Worm (Caenorhabditis elegans) whole organism, L4 larva: ENCODE data around the gene Y47D7A.15.

Source experiments
- Y75B8A.6 ChIP-seq: fragments of 200-800 bp; sonication (Bioruptor generic); IDR thresholded peaks from 2 replicates; pipeline ENCODE4 v1.3.6; 2022; ENCODE audit warnings: missing genetic modification reagents, missing genetic modification characterization, missing compliant biosample characterization
- ama-1 ChIP-seq: fragments of 150-350 bp; optimal IDR thresholded peaks from 2 replicates; lab custom pipeline; 2014; ENCODE audit warnings: inconsistent platforms, mixed read lengths
- attf-4 ChIP-seq: sonication (generic microtip); optimal IDR thresholded peaks from 3 replicates; lab custom pipeline; 2017; ENCODE audit warnings: missing biosample characterization, missing genetic modification characterization
- ceh-28 ChIP-seq: fragments of 150-350 bp; optimal IDR thresholded peaks from 2 replicates; lab custom pipeline; 2014; ENCODE audit warnings: missing biosample characterization, missing genetic modification reagents, missing genetic modification characterization
- ces-1 ChIP-seq: fragments of 150-350 bp; sonication (generic microtip); optimal IDR thresholded peaks from 4 replicates; lab custom pipeline; 2014; ENCODE audit warnings: missing biosample characterization, missing genetic modification reagents, missing genetic modification characterization
- dmd-8 ChIP-seq: fragments of 200-800 bp; sonication (Bioruptor generic); IDR thresholded peaks from 2 replicates; pipeline ENCODE4 v1.3.6; 2022; ENCODE audit warnings: missing genetic modification characterization, missing compliant biosample characterization
- lsy-2 ChIP-seq, 2 experiments: fragments of 150-350 bp in 1 of 2; sonication (generic microtip) in 1 of 2; optimal IDR thresholded peaks; 2 replicates each; lab custom pipeline; 2014 to 2017; ENCODE audit warnings: missing biosample characterization in 2 of 2, missing genetic modification characterization in 2 of 2
- mdt-29 ChIP-seq: fragments of 200-800 bp; sonication (Bioruptor generic); IDR thresholded peaks from 2 replicates; pipeline ENCODE4 v1.3.6; 2022; ENCODE audit warnings: missing genetic modification reagents, missing genetic modification characterization, missing compliant biosample characterization
- nhr-42 ChIP-seq: fragments of 200-800 bp; sonication (Bioruptor generic); IDR thresholded peaks from 2 replicates; pipeline ENCODE4 v1.3.6; 2022; ENCODE audit warnings: missing genetic modification characterization, missing compliant biosample characterization
- unc-130 ChIP-seq: sonication (generic microtip); optimal IDR thresholded peaks from 2 replicates; lab custom pipeline; 2016; ENCODE audit warnings: missing genetic modification reagents, missing genetic modification characterization, missing compliant biosample characterization

DNA sequence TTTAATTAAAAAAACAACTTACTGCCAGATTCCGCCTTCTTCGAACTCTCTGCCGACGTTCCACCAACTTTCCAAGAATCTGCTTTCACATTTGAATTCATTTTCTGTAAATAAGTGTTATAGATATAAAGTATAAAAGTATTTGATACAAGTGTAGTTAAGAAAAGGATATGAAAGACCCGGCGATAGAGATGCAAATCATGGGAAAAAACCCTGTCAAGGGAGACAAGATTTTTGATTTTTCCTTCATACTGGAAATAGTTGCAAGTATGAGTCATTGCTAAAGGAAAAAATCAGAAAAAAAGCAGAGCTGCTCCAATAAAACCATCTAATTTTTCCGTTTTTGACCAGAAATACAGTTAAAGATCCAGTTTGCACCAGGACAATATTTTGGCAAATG, 36.7 kb downstream of the Y47D7A.15 start, which contains the start of gene F13A2.3:
- no peak for TF ChIP-seq mdt-29
- TF ChIP-seq Y75B8A.6 (GFP tag; lab: Robert Waterston, UW) = no peak
- TF ChIP-seq attf-4 (tag; lab: Kevin White, UChicago) = no peak
- no peak for TF ChIP-seq nhr-42 (GFP tag; lab: Robert Waterston, UW)
- TF ChIP-seq ama-1 = no peak
- no peak for TF ChIP-seq lsy-2 (tag; optimal IDR thresholded peaks at IDR 0.05; lab: Kevin White, UChicago)
- no peak for TF ChIP-seq ceh-28
- no peak for TF ChIP-seq dmd-8 (GFP tag; lab: Robert Waterston, UW)
- no peak for TF ChIP-seq ces-1
- TF ChIP-seq unc-130 (GFP tag; lab: Kevin White, UChicago) = no peak
